Worm (Caenorhabditis elegans) whole organism, early embryonic: ENCODE measurements around the gene lag-1.

Experiments used
- F13C5.2 ChIP-seq: sonication (generic microtip); optimal IDR thresholded peaks from 2 replicates; lab custom pipeline; 2017; ENCODE audit warnings: mild to moderate bottlenecking, missing genetic modification characterization, inconsistent platforms, missing compliant biosample characterization
- ama-1 ChIP-seq: fragments of 150-350 bp; optimal IDR thresholded peaks from 2 replicates; lab custom pipeline; 2014
- ceh-36 ChIP-seq: sonication (generic microtip); optimal IDR thresholded peaks from 2 replicates; lab custom pipeline; 2016; ENCODE audit warnings: missing genetic modification characterization, inconsistent platforms, missing compliant biosample characterization
- flt-1 ChIP-seq: fragments of 200-800 bp; sonication (Bioruptor generic); IDR thresholded peaks from 2 replicates; pipeline ENCODE4 v1.3.6; 2022; ENCODE audit warnings: missing genetic modification characterization, missing compliant biosample characterization
- hmbx-1 ChIP-seq: sonication (generic microtip); optimal IDR thresholded peaks from 2 replicates; lab custom pipeline; 2016; ENCODE audit warnings: mild to moderate bottlenecking, missing genetic modification characterization, missing compliant biosample characterization
- hmg-4 ChIP-seq: fragments of 200-800 bp; sonication (Bioruptor generic); optimal IDR thresholded peaks from 2 replicates; lab custom pipeline; 2018; ENCODE audit warnings: mild to moderate bottlenecking, missing genetic modification characterization, missing compliant biosample characterization
- tbx-11 ChIP-seq: fragments of 200-800 bp; sonication (Bioruptor generic); IDR thresholded peaks from 2 replicates; pipeline ENCODE4 v1.3.6; 2022; ENCODE audit warnings: missing genetic modification characterization, missing compliant biosample characterization
- tra-4 ChIP-seq: sonication (generic microtip); optimal IDR thresholded peaks from 2 replicates; lab custom pipeline; 2017; ENCODE audit warnings: missing genetic modification characterization, missing compliant biosample characterization

DNA sequence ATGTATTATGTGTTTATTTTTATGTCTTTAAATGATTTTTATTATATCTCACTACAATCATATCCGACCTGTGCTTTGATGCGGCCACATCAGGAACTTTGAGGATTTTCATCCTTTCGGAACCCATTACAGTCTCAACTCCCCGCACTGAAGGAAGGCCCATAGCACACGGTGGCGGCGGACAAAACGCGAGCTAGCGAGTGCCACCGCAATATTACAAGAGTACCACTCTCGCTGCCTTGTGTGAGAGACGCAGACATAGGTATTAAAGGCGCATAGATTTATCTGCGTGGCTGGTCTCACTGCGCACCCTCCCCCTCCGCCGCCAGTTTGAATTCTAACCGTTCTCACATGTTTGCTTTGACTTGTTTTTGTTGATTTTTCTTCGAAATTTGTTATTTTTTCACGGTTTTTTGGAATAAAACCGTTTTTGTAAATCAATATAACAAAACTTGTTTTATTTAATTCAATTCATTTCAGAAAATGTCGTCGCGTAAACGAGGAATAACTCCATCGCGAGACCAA is 22.6 kb downstream of the lag-1 start, which contains the start of gene zen-4:
- TF ChIP-seq ama-1 (lab: Kevin White, UChicago) (no peak), F13C5.2 (no peak), tbx-11 (no peak), hmg-4 (GFP tag; lab: Kevin White, UChicago) (no peak), ceh-36 (tag; lab: Kevin White, UChicago) (no peak), tra-4 (tag; lab: Kevin White, UChicago) (no peak), hmbx-1 (tag; lab: Kevin White, UChicago) (no peak), flt-1 (GFP tag; lab: Robert Waterston, UW) (no peak)
